Worm (Caenorhabditis elegans) whole organism, midembryonic: ENCODE data around the gene C07G2.5.
A peak's percentile ranks its signal among the peaks of the same experiment; 100 is the strongest.

Experiments
- T22C8.4 ChIP-seq: fragments of 200-800 bp; sonication (Bioruptor generic); IDR thresholded peaks from 2 replicates; pipeline ENCODE4 v1.3.6; 2022; ENCODE audit warnings: missing genetic modification characterization, missing compliant biosample characterization
- cog-1 ChIP-seq: sonication (generic microtip); optimal IDR thresholded peaks from 2 replicates; lab custom pipeline; 2016; ENCODE audit warnings: missing genetic modification characterization, missing compliant biosample characterization
- flt-1 ChIP-seq: fragments of 200-800 bp; sonication (Bioruptor generic); IDR thresholded peaks from 2 replicates; pipeline ENCODE4 v1.3.6; 2022; ENCODE audit warnings: missing genetic modification characterization, missing compliant biosample characterization
- klf-2 ChIP-seq: fragments of 200-800 bp; sonication (Bioruptor generic); conservative IDR thresholded peaks from 2 replicates; pipeline ENCODE4 v1.3.6; 2022; ENCODE audit warnings: missing genetic modification reagents, missing genetic modification characterization, missing compliant biosample characterization
- med-1 ChIP-seq: sonication (generic microtip); optimal IDR thresholded peaks from 2 replicates; lab custom pipeline; 2017; ENCODE audit warnings: missing genetic modification characterization, mild to moderate bottlenecking, missing compliant biosample characterization, antibody characterized with exemption, missing genetic modification reagents; ENCODE audit not compliant: insufficient read depth
- ref-1 ChIP-seq: fragments of 200-800 bp; sonication (Bioruptor generic); conservative IDR thresholded peaks from 2 replicates; pipeline ENCODE4 v1.3.6; 2022; ENCODE audit warnings: missing genetic modification reagents, missing genetic modification characterization, missing compliant biosample characterization
- tab-1 ChIP-seq: fragments of 200-800 bp; sonication (Bioruptor generic); IDR thresholded peaks from 2 replicates; pipeline ENCODE4 v1.3.6; 2022; ENCODE audit warnings: missing genetic modification characterization, missing compliant biosample characterization
- ztf-23 ChIP-seq: fragments of 200-800 bp; sonication (Bioruptor generic); IDR thresholded peaks from 2 replicates; pipeline ENCODE4 v1.3.6; 2022; ENCODE audit warnings: missing genetic modification reagents, missing genetic modification characterization, missing compliant biosample characterization
- ztf-29 ChIP-seq: fragments of 200-800 bp; sonication (Bioruptor generic); IDR thresholded peaks from 2 replicates; pipeline ENCODE4 v1.3.6; 2022; ENCODE audit warnings: missing genetic modification reagents, missing genetic modification characterization, missing compliant biosample characterization

The C07G2.5 gene

DNA sequence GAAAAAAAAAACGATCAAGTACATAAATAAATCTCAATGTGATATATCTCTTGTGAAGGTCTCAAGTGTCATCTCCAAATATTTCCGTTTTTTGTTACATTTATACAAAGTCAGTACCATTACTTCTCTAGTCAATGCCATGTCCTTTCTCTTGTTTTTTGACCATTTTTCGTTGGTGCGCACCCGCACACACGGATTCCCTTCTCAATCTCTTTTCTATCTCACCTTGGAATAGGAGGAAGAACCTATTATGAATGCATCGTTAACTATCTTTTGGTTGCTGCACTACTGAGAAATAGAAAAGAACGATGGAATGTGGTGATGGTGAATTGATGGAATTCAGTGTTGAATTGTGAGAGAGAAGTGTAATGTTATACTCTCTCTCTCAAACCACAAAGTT is 18.9 kb upstream of the C07G2.5 start:
- TF ChIP-seq ref-1 (GFP tag; lab: Robert Waterston, UW) (no peak), T22C8.4 (GFP tag; lab: Robert Waterston, UW) (no peak), cog-1 (no peak), tab-1 (GFP tag; lab: Robert Waterston, UW) (no peak), med-1 (GFP tag; lab: Kevin White, UChicago) (no peak), flt-1 (GFP tag; lab: Robert Waterston, UW) (no peak), ztf-23 (GFP tag; lab: Robert Waterston, UW) (no peak), ztf-29 (GFP tag; lab: Robert Waterston, UW) (no peak), klf-2 (GFP tag; lab: Robert Waterston, UW) (no peak)

- TF ChIP-seq tab-1 (GFP tag; lab: Robert Waterston, UW) (no peak), med-1 (GFP tag; lab: Kevin White, UChicago) (no peak), ref-1 (GFP tag; lab: Robert Waterston, UW) (no peak), ztf-29 (GFP tag; lab: Robert Waterston, UW) (no peak), T22C8.4 (GFP tag; lab: Robert Waterston, UW) (no peak), flt-1 (GFP tag; lab: Robert Waterston, UW) (no peak), klf-2 (GFP tag; lab: Robert Waterston, UW) (no peak), ztf-23 (GFP tag; lab: Robert Waterston, UW) (no peak), cog-1 (no peak)
Observed at ce11 chrIII:4515173-4515572, 16.3 kb upstream of the C07G2.5 start.

DNA sequence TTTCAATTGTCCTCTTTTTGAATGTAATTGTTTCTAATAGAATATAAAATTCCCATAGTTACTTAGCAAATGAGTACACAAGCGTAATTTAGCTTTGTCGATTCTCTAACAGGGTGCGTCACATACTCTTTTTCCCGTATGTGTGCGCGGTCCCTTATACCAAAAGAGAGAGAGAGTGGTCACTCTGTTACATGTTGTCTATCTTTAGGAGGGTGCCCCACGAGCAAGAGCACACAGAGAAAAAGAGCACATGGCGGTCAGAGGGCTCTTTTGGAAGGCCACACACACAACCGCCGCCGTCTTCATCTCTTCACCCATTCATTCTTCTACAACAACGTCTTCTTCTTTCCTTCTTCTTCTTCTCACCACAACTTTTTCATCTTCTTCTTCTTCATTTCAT is 15.1 kb upstream of the C07G2.5 start:
- 0 out of 2 replicates have a peak, but pooled peaks have one; percentile 33 for TF ChIP-seq tab-1 (GFP tag; lab: Robert Waterston, UW)
- no peak for TF ChIP-seq flt-1 (GFP tag; lab: Robert Waterston, UW)
- 0 out of 2 replicates have a peak, but pooled peaks have one; percentile 41 for TF ChIP-seq ref-1 (GFP tag; lab: Robert Waterston, UW)
- no peak for TF ChIP-seq ztf-29 (GFP tag; lab: Robert Waterston, UW)

DNA sequence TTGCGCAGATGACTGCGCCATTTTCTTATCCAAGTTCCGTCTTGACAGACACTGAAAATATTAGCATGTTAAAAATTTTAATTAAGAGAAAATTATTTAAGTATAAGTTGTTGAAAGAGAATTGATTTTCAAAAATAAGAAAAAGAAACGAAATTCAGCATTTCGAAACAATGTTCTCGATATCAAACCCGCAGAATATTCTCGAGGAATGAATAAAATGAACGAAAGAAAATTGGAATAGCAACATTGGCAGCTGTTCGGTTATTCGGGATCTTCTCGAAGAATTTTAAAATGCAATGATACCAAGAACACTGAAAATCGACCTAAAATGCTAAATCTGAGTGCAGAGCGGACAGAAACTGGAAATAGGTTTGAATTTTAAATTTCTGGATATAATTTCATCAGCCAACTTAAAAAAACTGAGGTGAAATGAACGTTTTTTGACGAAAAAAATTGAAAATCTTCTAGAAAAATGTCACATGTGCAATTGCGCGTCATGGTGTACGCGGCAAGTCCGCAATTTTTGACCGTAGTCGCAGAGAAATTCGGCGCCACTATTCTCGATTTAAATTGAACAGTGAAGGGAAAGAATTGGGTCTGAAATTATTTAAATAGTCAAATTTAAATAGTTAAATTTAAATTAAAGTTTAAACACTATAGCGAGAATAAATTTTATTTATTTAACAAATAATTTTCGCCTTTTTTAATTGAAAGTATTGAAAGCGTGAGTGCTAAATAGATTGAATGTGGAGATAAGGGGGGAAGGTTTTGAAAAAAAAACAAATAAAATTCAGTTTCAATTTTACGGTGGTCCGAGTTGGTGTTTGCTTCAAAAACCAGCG is 9.4 kb upstream of the C07G2.5 start, which contains the start of the genes cct-5 and F25F2.1:
cct-5 (minus strand) TSS at position 51 of the 842 bp plus-strand sequence.
F25F2.1 (plus strand) TSS at position 792 of the 842 bp plus-strand sequence.
- TF ChIP-seq med-1 (GFP tag; lab: Kevin White, UChicago) (no peak), tab-1 (GFP tag; lab: Robert Waterston, UW) (no peak), cog-1 (no peak), flt-1 (GFP tag; lab: Robert Waterston, UW) (0 out of 2 replicates have a peak, but pooled peaks have one; percentile 29), T22C8.4 (GFP tag; lab: Robert Waterston, UW) (no peak), ztf-29 (GFP tag; lab: Robert Waterston, UW) (no peak), ref-1 (GFP tag; lab: Robert Waterston, UW) (no peak), klf-2 (GFP tag; lab: Robert Waterston, UW) (no peak), ztf-23 (GFP tag; lab: Robert Waterston, UW) (peak; percentile 62; the same call in 1 of the 2 replicates)

ce11 chrIII:4506590-4507128 is 7.8 kb upstream of the C07G2.5 start:
- TF ChIP-seq tab-1 (GFP tag; lab: Robert Waterston, UW), result no peak

- TF ChIP-seq flt-1 (GFP tag; lab: Robert Waterston, UW), result no peak
- TF ChIP-seq klf-2 (GFP tag; lab: Robert Waterston, UW), result no peak
- no peak for TF ChIP-seq ztf-23 (GFP tag; lab: Robert Waterston, UW)
- no peak for TF ChIP-seq med-1 (GFP tag; lab: Kevin White, UChicago)
- no peak for TF ChIP-seq ztf-29 (GFP tag; lab: Robert Waterston, UW)
- TF ChIP-seq ref-1 (GFP tag; lab: Robert Waterston, UW), result no peak
- TF ChIP-seq T22C8.4 (GFP tag; lab: Robert Waterston, UW), result no peak
- TF ChIP-seq cog-1, result no peak
- no peak for TF ChIP-seq tab-1 (GFP tag; lab: Robert Waterston, UW)
Observed at ce11 chrIII:4506140-4506539, 7.3 kb upstream of the C07G2.5 start.

DNA sequence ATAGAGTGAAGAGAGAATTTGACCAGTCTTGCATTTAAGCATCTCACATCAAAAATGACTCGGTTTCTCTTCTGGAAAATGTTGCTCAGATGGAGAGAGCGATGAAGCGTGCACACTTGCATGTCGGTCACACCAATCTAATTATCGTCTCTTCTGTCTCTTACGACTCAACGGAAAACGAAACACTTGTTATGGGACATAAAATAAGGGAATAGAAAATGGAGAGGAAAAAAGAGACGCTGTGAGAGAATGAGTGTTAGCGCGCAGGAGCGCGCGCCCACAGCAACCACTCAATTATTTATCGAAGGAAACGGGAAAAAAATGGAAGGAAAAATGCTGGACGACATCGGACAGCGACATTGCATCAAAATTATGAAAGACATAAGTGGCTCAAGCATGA is 6.9 kb upstream of the C07G2.5 start:
- no peak for TF ChIP-seq cog-1
- TF ChIP-seq tab-1 (GFP tag; lab: Robert Waterston, UW), result no peak

ce11 chrIII:4504934-4505484 is 6.2 kb upstream of the C07G2.5 start:
- TF ChIP-seq ztf-29 (GFP tag; lab: Robert Waterston, UW) (no peak), med-1 (GFP tag; lab: Kevin White, UChicago) (no peak), T22C8.4 (GFP tag; lab: Robert Waterston, UW) (no peak), klf-2 (GFP tag; lab: Robert Waterston, UW) (no peak), cog-1 (no peak), ref-1 (GFP tag; lab: Robert Waterston, UW) (no peak)

DNA sequence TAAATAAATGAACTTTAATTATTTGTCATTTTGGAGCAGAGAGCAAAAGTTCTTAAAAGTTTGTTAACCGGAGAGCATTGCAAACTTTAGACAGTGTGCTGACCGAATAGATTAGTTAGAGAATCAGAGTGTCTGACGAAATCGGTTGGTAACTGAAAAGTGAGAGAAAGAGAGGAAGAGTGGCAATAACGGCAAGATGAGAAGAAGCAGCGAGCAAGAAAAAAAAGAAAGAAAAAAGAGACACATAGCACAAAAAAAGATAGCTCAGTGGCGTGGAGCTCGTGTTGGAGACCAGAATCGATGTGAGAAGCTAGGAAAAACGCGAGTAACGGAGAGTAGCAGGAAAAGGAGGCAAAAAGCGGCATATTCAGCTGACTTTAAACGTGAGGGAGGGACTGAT is 5.5 kb upstream of the C07G2.5 start:
- TF ChIP-seq T22C8.4 (GFP tag; lab: Robert Waterston, UW) (no peak), ztf-29 (GFP tag; lab: Robert Waterston, UW) (no peak), klf-2 (GFP tag; lab: Robert Waterston, UW) (no peak), ztf-23 (GFP tag; lab: Robert Waterston, UW) (no peak), ref-1 (GFP tag; lab: Robert Waterston, UW) (no peak), cog-1 (no peak), med-1 (GFP tag; lab: Kevin White, UChicago) (no peak), flt-1 (GFP tag; lab: Robert Waterston, UW) (no peak), tab-1 (GFP tag; lab: Robert Waterston, UW) (no peak)
